Fruit fly (Drosophila melanogaster) whole organism, embryonic: Measurements from ENCODE around the gene Gss1.
A peak's percentile ranks its signal among the peaks of the same experiment; 100 is the strongest.

Source experiments
- BtbVII ChIP-seq: fragments of 200-800 bp; sonication (Bioruptor generic); optimal IDR thresholded peaks from 3 replicates; lab custom pipeline; 2017; ENCODE audit warnings: missing biosample characterization, mild to moderate bottlenecking, missing genetic modification characterization
- CG10274 ChIP-seq: fragments of 200-800 bp; sonication (Bioruptor generic); optimal IDR thresholded peaks from 3 replicates; lab custom pipeline; 2017; ENCODE audit warnings: missing biosample characterization, mild to moderate bottlenecking, missing genetic modification characterization
- CG10321 ChIP-seq: fragments of 200-800 bp; sonication (Bioruptor generic); IDR thresholded peaks from 2 replicates; pipeline ENCODE4 v1.3.6; 2022; ENCODE audit warnings: missing biosample characterization, missing genetic modification characterization
- CG11093 ChIP-seq: fragments of 200-800 bp; sonication (Bioruptor generic); IDR thresholded peaks from 3 replicates; pipeline ENCODE4 v1.3.6; 2022; ENCODE audit warnings: missing biosample characterization, missing genetic modification characterization
- CG11456 ChIP-seq: fragments of 200-800 bp; sonication (Bioruptor generic); IDR thresholded peaks from 3 replicates; pipeline ENCODE4 v1.3.6; 2022; ENCODE audit warnings: missing biosample characterization, missing genetic modification characterization
- CG11695 ChIP-seq: fragments of 200-800 bp; sonication (Bioruptor generic); IDR thresholded peaks from 3 replicates; pipeline ENCODE4 v1.3.6; 2022; ENCODE audit warnings: missing biosample characterization, missing genetic modification characterization
- CG11723 ChIP-seq: fragments of 200-800 bp; sonication (Bioruptor generic); optimal IDR thresholded peaks from 2 replicates; lab custom pipeline; 2017; ENCODE audit warnings: missing biosample characterization, mild to moderate bottlenecking, missing genetic modification characterization
- CG15073 ChIP-seq: fragments of 200-800 bp; sonication (Bioruptor generic); optimal IDR thresholded peaks from 2 replicates; lab custom pipeline; 2016; ENCODE audit warnings: missing biosample characterization, missing genetic modification characterization
- CG1603 ChIP-seq: fragments of 200-800 bp; sonication (Bioruptor generic); optimal IDR thresholded peaks from 2 replicates; lab custom pipeline; 2019; ENCODE audit warnings: missing biosample characterization, mild to moderate bottlenecking, missing genetic modification characterization, moderate library complexity
- CG18599 ChIP-seq: fragments of 200-800 bp; sonication (Bioruptor generic); optimal IDR thresholded peaks from 3 replicates; lab custom pipeline; 2017; ENCODE audit warnings: missing biosample characterization, missing genetic modification characterization, mild to moderate bottlenecking, moderate library complexity, missing genetic modification reagents
- CG18764 ChIP-seq: fragments of 200-800 bp; sonication (Bioruptor generic); optimal IDR thresholded peaks from 3 replicates; lab custom pipeline; 2016; ENCODE audit warnings: missing biosample characterization, missing genetic modification characterization
- CG4617 ChIP-seq: fragments of 200-800 bp; sonication (Bioruptor generic); optimal IDR thresholded peaks from 3 replicates; lab custom pipeline; 2016; ENCODE audit warnings: missing biosample characterization, missing genetic modification characterization, borderline replicate concordance
- CG5953 ChIP-seq: fragments of 200-800 bp; sonication (Bioruptor generic); IDR thresholded peaks from 2 replicates; pipeline ENCODE4 v1.3.6; 2022; ENCODE audit warnings: missing biosample characterization, missing genetic modification characterization
- CG6791 ChIP-seq: fragments of 200-800 bp; sonication (Bioruptor generic); IDR thresholded peaks from 3 replicates; pipeline ENCODE4 v1.3.6; 2022; ENCODE audit warnings: missing biosample characterization, missing genetic modification characterization; ENCODE audit not compliant: partially characterized antibody
- CG7839 ChIP-seq: fragments of 200-800 bp; sonication (Bioruptor generic); optimal IDR thresholded peaks from 3 replicates; lab custom pipeline; 2018; ENCODE audit warnings: missing biosample characterization, mild to moderate bottlenecking, missing genetic modification characterization, moderate library complexity
- E2f2 ChIP-seq: fragments of 200-800 bp; sonication (Bioruptor generic); IDR thresholded peaks from 2 replicates; pipeline ENCODE4 v1.3.6; 2022; ENCODE audit warnings: missing biosample characterization, missing genetic modification characterization
- Fer1 ChIP-seq: fragments of 200-800 bp; sonication (Bioruptor generic); optimal IDR thresholded peaks from 2 replicates; lab custom pipeline; 2017; ENCODE audit warnings: missing biosample characterization, mild to moderate bottlenecking, missing genetic modification characterization
- H2.0 ChIP-seq: fragments of 200-800 bp; sonication (Bioruptor generic); IDR thresholded peaks from 2 replicates; pipeline ENCODE4 v1.3.6; 2022; ENCODE audit warnings: missing biosample characterization, missing genetic modification characterization
- HLHmδ ChIP-seq: fragments of 200-800 bp; sonication (Bioruptor generic); optimal IDR thresholded peaks from 2 replicates; lab custom pipeline; 2018; ENCODE audit warnings: missing biosample characterization, mild to moderate bottlenecking, missing genetic modification characterization, moderate library complexity
- HmgZ ChIP-seq: fragments of 200-800 bp; sonication (Bioruptor generic); optimal IDR thresholded peaks from 2 replicates; lab custom pipeline; 2018; ENCODE audit warnings: missing biosample characterization, mild to moderate bottlenecking, missing genetic modification characterization
- Lim3 ChIP-seq: fragments of 200-800 bp; sonication (Bioruptor generic); IDR thresholded peaks from 2 replicates; pipeline ENCODE4 v1.3.6; 2022; ENCODE audit warnings: missing biosample characterization, missing genetic modification characterization
- Oli ChIP-seq: fragments of 200-800 bp; sonication (Bioruptor generic); optimal IDR thresholded peaks from 2 replicates; lab custom pipeline; 2018; ENCODE audit warnings: missing biosample characterization, mild to moderate bottlenecking, missing genetic modification characterization, moderate library complexity
- Ravus ChIP-seq: fragments of 200-800 bp; sonication (Bioruptor generic); IDR thresholded peaks from 2 replicates; pipeline ENCODE4 v1.3.6; 2022; ENCODE audit warnings: missing biosample characterization, missing genetic modification characterization
- Rfx ChIP-seq: fragments of 200-800 bp; sonication (Bioruptor generic); IDR thresholded peaks from 2 replicates; pipeline ENCODE4 v1.3.6; 2022; ENCODE audit warnings: missing biosample characterization, missing genetic modification characterization
- Sin3A ChIP-seq: fragments of >200 bp; optimal IDR thresholded peaks from 2 replicates; lab custom pipeline; 2018
- Ssrp ChIP-seq: fragments of 200-800 bp; sonication (Bioruptor generic); optimal IDR thresholded peaks from 2 replicates; lab custom pipeline; 2018; ENCODE audit warnings: missing biosample characterization, mild to moderate bottlenecking, missing genetic modification characterization, moderate library complexity
- Taf1 ChIP-seq: fragments of 200-800 bp; sonication (Bioruptor generic); IDR thresholded peaks from 2 replicates; pipeline ENCODE4 v1.3.6; 2022; ENCODE audit warnings: missing biosample characterization, missing genetic modification characterization
- Usf ChIP-seq: fragments of 200-800 bp; sonication (Bioruptor generic); optimal IDR thresholded peaks from 2 replicates; lab custom pipeline; 2017; ENCODE audit warnings: missing genotype, missing biosample characterization, missing genetic modification characterization
- Xrp1 ChIP-seq: fragments of 200-800 bp; sonication (Bioruptor generic); IDR thresholded peaks from 2 replicates; pipeline ENCODE4 v1.3.6; 2022; ENCODE audit warnings: missing biosample characterization, missing genetic modification characterization
- ash1 ChIP-seq: fragments of 200-800 bp; sonication (Bioruptor generic); optimal IDR thresholded peaks from 2 replicates; lab custom pipeline; 2018; ENCODE audit warnings: missing biosample characterization, mild to moderate bottlenecking, missing genetic modification characterization
- az2 ChIP-seq: fragments of 200-800 bp; sonication (Bioruptor generic); optimal IDR thresholded peaks from 3 replicates; lab custom pipeline; 2016; ENCODE audit warnings: missing biosample characterization, missing genetic modification characterization
- cato ChIP-seq: fragments of 200-800 bp; sonication (Bioruptor generic); optimal IDR thresholded peaks from 2 replicates; lab custom pipeline; 2016; ENCODE audit warnings: missing biosample characterization, missing genetic modification characterization, borderline replicate concordance
- disco-r ChIP-seq: fragments of 200-800 bp; sonication (Bioruptor generic); optimal IDR thresholded peaks from 2 replicates; lab custom pipeline; 2016; ENCODE audit warnings: missing biosample characterization, missing genetic modification characterization
- dmrt11E ChIP-seq: fragments of 200-800 bp; sonication (Bioruptor generic); optimal IDR thresholded peaks from 3 replicates; lab custom pipeline; 2018; ENCODE audit warnings: missing biosample characterization, mild to moderate bottlenecking, missing genetic modification characterization, moderate library complexity
- exex ChIP-seq: fragments of 200-800 bp; sonication (Bioruptor generic); optimal IDR thresholded peaks from 4 replicates; lab custom pipeline; 2018; ENCODE audit warnings: missing biosample characterization, mild to moderate bottlenecking, missing genetic modification characterization, moderate library complexity
- ftz-f1 ChIP-seq: fragments of 200-800 bp; sonication (Bioruptor generic); optimal IDR thresholded peaks from 2 replicates; lab custom pipeline; 2016; ENCODE audit warnings: missing biosample characterization, missing genetic modification characterization
- grn ChIP-seq: fragments of 200-800 bp; sonication (Bioruptor generic); optimal IDR thresholded peaks from 3 replicates; lab custom pipeline; 2017; ENCODE audit warnings: missing biosample characterization, missing genetic modification characterization
- gt ChIP-seq: fragments of 200-800 bp; sonication (Bioruptor generic); IDR thresholded peaks from 2 replicates; pipeline ENCODE4 v1.3.6; 2022; ENCODE audit warnings: missing biosample characterization, missing genetic modification characterization
- lab ChIP-seq: fragments of 200-800 bp; sonication (Bioruptor generic); optimal IDR thresholded peaks from 3 replicates; lab custom pipeline; 2017; ENCODE audit warnings: missing biosample characterization, missing genetic modification characterization, mild to moderate bottlenecking, moderate library complexity, missing genetic modification reagents
- lilli ChIP-seq: fragments of 200-800 bp; sonication (Bioruptor generic); optimal IDR thresholded peaks from 3 replicates; lab custom pipeline; 2016; ENCODE audit warnings: missing biosample characterization, missing genetic modification characterization
- lmd ChIP-seq: fragments of 200-800 bp; sonication (Bioruptor generic); IDR thresholded peaks from 2 replicates; pipeline ENCODE4 v1.3.6; 2022; ENCODE audit warnings: missing biosample characterization, missing genetic modification characterization
- sqz ChIP-seq: fragments of 200-800 bp; sonication (Bioruptor generic); optimal IDR thresholded peaks from 3 replicates; lab custom pipeline; 2018; ENCODE audit warnings: missing biosample characterization, mild to moderate bottlenecking, missing genetic modification characterization
- trh ChIP-seq: fragments of 200-800 bp; sonication (Bioruptor generic); optimal IDR thresholded peaks from 2 replicates; lab custom pipeline; 2016; ENCODE audit warnings: missing biosample characterization, missing genetic modification characterization
- usp ChIP-seq: fragments of >200 bp; optimal IDR thresholded peaks from 2 replicates; lab custom pipeline; 2017; ENCODE audit warnings: missing biosample characterization, missing genetic modification characterization
- vvl ChIP-seq: fragments of 200-800 bp; sonication (Bioruptor generic); IDR thresholded peaks from 2 replicates; pipeline ENCODE4 v1.3.6; 2022; ENCODE audit warnings: missing biosample characterization, missing genetic modification characterization

The Gss1 gene

dm6 chrX:17856458-17857277, 32.7 kb upstream of the Gss1 start, which contains the start of gene Srx (continued):
- TF ChIP-seq cato (GFP tag; lab: Kevin White, UChicago) (no peak), CG4617 (GFP tag; lab: Kevin White, UChicago) (no peak), CG6791 (GFP tag; lab: Robert Waterston, UW) (no peak), CG11695 (GFP tag; lab: Robert Waterston, UW) (no peak), CG15073 (GFP tag; lab: Kevin White, UChicago) (no peak), CG7839 (peak; percentile 24), BtbVII (GFP tag; lab: Kevin White, UChicago) (no peak), vvl (GFP tag; lab: Robert Waterston, UW) (no peak), ftz-f1 (GFP tag; lab: Kevin White, UChicago) (no peak), CG11093 (GFP tag; lab: Robert Waterston, UW) (no peak), sqz (GFP tag; lab: Kevin White, UChicago) (no peak), grn (GFP tag; lab: Kevin White, UChicago) (no peak), CG10321 (GFP tag; lab: Robert Waterston, UW) (no peak), CG18764 (GFP tag; lab: Kevin White, UChicago) (no peak), gt (GFP tag; lab: Robert Waterston, UW) (no peak), Ssrp (no peak), exex (tag; lab: Kevin White, UChicago) (peak; percentile 50), CG1603 (tag; lab: Kevin White, UChicago) (peak; percentile 57), H2.0 (GFP tag; lab: Robert Waterston, UW) (no peak), Fer1 (GFP tag; lab: Kevin White, UChicago) (peak; percentile 23), Xrp1 (no peak), ash1 (GFP tag; lab: Kevin White, UChicago) (no peak), Usf (GFP tag; lab: Kevin White, UChicago) (no peak), Oli (tag; lab: Kevin White, UChicago) (no peak), lilli (peak; percentile 10), CG11723 (GFP tag; lab: Kevin White, UChicago) (no peak), HmgZ (tag; lab: Kevin White, UChicago) (peak; percentile 12), usp (no peak), dmrt11E (tag; lab: Kevin White, UChicago) (no peak), E2f2 (peak; percentile 89), disco-r (GFP tag; lab: Kevin White, UChicago) (no peak), Taf1 (GFP tag; lab: Robert Waterston, UW) (no peak), trh (GFP tag; lab: Kevin White, UChicago) (no peak), CG5953 (GFP tag; lab: Robert Waterston, UW) (no peak), CG10274 (GFP tag; lab: Kevin White, UChicago) (no peak), Ravus (GFP tag; lab: Robert Waterston, UW) (no peak), Lim3 (GFP tag; lab: Robert Waterston, UW) (no peak), CG18599 (GFP tag; lab: Kevin White, UChicago) (peak; percentile 60), Rfx (GFP tag; lab: Robert Waterston, UW) (peak; percentile 29; the same call in 1 of the 2 replicates), HLHmδ (GFP tag; lab: Kevin White, UChicago) (no peak), Sin3A (lab: Kevin White, UChicago) (peak; percentile 11), lmd (GFP tag; lab: Robert Waterston, UW) (no peak), CG11456 (GFP tag; lab: Robert Waterston, UW) (no peak), az2 (no peak), lab (GFP tag; lab: Kevin White, UChicago) (no peak)
